Worm (Caenorhabditis elegans) whole organism, midembryonic: ENCODE measurements around the gene C04C11.25.

Source experiments
- T22C8.4 ChIP-seq: fragments of 200-800 bp; sonication (Bioruptor generic); IDR thresholded peaks from 2 replicates; pipeline ENCODE4 v1.3.6; 2022; ENCODE audit warnings: missing genetic modification characterization, missing compliant biosample characterization
- cog-1 ChIP-seq: sonication (generic microtip); optimal IDR thresholded peaks from 2 replicates; lab custom pipeline; 2016; ENCODE audit warnings: missing genetic modification characterization, missing compliant biosample characterization
- flt-1 ChIP-seq: fragments of 200-800 bp; sonication (Bioruptor generic); IDR thresholded peaks from 2 replicates; pipeline ENCODE4 v1.3.6; 2022; ENCODE audit warnings: missing genetic modification characterization, missing compliant biosample characterization
- klf-2 ChIP-seq: fragments of 200-800 bp; sonication (Bioruptor generic); conservative IDR thresholded peaks from 2 replicates; pipeline ENCODE4 v1.3.6; 2022; ENCODE audit warnings: missing genetic modification reagents, missing genetic modification characterization, missing compliant biosample characterization
- med-1 ChIP-seq: sonication (generic microtip); optimal IDR thresholded peaks from 2 replicates; lab custom pipeline; 2017; ENCODE audit warnings: missing genetic modification characterization, mild to moderate bottlenecking, missing compliant biosample characterization, antibody characterized with exemption, missing genetic modification reagents; ENCODE audit not compliant: insufficient read depth
- ref-1 ChIP-seq: fragments of 200-800 bp; sonication (Bioruptor generic); conservative IDR thresholded peaks from 2 replicates; pipeline ENCODE4 v1.3.6; 2022; ENCODE audit warnings: missing genetic modification reagents, missing genetic modification characterization, missing compliant biosample characterization
- tab-1 ChIP-seq: fragments of 200-800 bp; sonication (Bioruptor generic); IDR thresholded peaks from 2 replicates; pipeline ENCODE4 v1.3.6; 2022; ENCODE audit warnings: missing genetic modification characterization, missing compliant biosample characterization
- ztf-23 ChIP-seq: fragments of 200-800 bp; sonication (Bioruptor generic); IDR thresholded peaks from 2 replicates; pipeline ENCODE4 v1.3.6; 2022; ENCODE audit warnings: missing genetic modification reagents, missing genetic modification characterization, missing compliant biosample characterization
- ztf-29 ChIP-seq: fragments of 200-800 bp; sonication (Bioruptor generic); IDR thresholded peaks from 2 replicates; pipeline ENCODE4 v1.3.6; 2022; ENCODE audit warnings: missing genetic modification reagents, missing genetic modification characterization, missing compliant biosample characterization

C04C11.25 gene

DNA sequence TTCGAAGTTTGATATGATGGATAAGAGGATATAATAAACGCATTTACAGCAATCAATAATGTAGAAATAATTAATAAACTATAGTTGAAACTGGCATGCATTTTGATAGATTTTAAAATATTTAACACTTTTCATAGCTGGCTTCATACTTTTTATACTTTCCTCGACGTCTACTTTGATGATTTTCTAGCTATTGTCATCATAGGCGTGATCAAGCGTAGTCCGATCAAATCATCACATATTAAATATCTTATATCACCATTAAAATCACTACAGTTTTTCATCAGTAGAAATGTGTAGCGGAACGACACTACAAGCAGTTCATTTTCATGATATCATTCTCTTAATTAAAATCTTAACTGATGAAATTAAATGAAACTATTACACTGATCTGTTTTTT is at the start of gene C04C11.25:
Gene C04C11.25, minus strand, starts transcription at position 101 of the 400 bp plus-strand sequence.
- TF ChIP-seq ztf-23 (GFP tag; lab: Robert Waterston, UW) = no peak

DNA sequence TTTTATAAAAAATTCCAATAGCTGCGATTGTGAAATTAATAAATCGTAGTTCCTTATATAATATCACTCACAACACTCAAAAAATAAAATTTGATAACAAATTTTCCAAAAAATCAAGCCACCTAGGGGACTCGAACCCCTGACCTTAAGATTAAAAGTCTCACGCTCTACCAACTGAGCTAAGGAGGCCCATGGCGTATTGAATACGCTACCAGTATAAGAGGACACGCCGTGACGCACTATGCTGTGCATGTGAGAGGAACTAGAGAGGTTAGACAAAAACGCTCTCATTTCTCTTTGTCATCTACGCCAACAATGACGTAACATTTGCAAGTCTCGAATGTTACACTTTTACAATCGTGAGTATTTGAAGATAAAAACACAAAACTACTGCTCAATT is 48.6 kb upstream of the C04C11.25 start:
- TF ChIP-seq med-1 (GFP tag; lab: Kevin White, UChicago) = peak; percentile 84
- peak; percentile 96 for TF ChIP-seq klf-2 (GFP tag; lab: Robert Waterston, UW)
- peak; percentile 99 for TF ChIP-seq flt-1
- peak; percentile 97 for TF ChIP-seq ref-1
- TF ChIP-seq ztf-23 (GFP tag; lab: Robert Waterston, UW) = peak; percentile 96
- TF ChIP-seq ztf-29 (GFP tag; lab: Robert Waterston, UW) = peak; percentile 97
- TF ChIP-seq tab-1 (GFP tag; lab: Robert Waterston, UW) = peak; percentile 98
- TF ChIP-seq T22C8.4 = peak; percentile 96
- TF ChIP-seq cog-1 (tag; lab: Kevin White, UChicago) = peak; percentile 88

DNA sequence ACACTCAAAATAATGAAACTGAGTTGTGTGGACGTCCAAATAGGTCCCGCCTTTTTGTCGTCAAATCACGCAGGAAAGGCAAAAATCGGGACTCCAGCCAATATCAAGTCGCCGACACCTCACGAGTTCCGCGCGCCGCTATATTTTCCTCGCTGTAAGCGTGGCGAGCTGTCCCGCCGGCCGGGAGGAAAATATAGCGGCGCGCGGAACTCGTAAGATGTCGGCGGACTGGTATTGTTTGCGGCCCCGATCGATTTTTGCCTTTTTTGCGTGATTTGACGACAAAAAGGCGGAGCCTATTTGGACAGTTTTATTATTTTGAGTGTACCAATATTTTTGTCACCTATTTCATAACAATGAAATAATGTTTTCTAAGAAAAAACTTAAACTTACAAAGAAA is 47.5 kb upstream of the C04C11.25 start:
- no peak for TF ChIP-seq klf-2 (GFP tag; lab: Robert Waterston, UW)
- no peak for TF ChIP-seq ztf-29 (GFP tag; lab: Robert Waterston, UW)
- no peak for TF ChIP-seq cog-1 (tag; lab: Kevin White, UChicago)
- TF ChIP-seq tab-1 (GFP tag; lab: Robert Waterston, UW) = no peak
- TF ChIP-seq ref-1 = no peak
- TF ChIP-seq ztf-23 (GFP tag; lab: Robert Waterston, UW) = no peak
- no peak for TF ChIP-seq T22C8.4
- TF ChIP-seq flt-1 = no peak
- no peak for TF ChIP-seq med-1 (GFP tag; lab: Kevin White, UChicago)

DNA sequence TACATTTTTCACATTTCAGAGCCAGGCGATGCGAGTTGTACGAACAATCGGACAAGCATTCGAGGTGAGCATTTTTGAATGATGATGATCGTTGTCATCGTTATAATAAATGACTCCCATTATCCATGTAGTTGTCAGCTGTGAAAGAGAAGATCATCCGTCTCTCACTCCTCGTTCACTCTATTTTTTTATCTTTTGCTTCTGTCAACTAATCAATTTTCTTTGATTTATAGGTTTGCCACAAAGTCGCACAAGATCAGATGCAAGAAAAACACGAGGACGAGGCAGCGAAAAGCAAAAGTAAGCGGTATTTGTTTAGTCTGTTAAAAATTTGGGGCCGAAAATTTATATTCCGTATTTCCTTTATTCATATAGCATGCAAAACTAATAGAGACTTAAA is 41.3 kb upstream of the C04C11.25 start:
- TF ChIP-seq klf-2 (GFP tag; lab: Robert Waterston, UW) (no peak), ztf-29 (GFP tag; lab: Robert Waterston, UW) (no peak), tab-1 (GFP tag; lab: Robert Waterston, UW) (no peak), cog-1 (tag; lab: Kevin White, UChicago) (no peak), med-1 (GFP tag; lab: Kevin White, UChicago) (no peak), T22C8.4 (no peak), flt-1 (no peak), ztf-23 (GFP tag; lab: Robert Waterston, UW) (no peak), ref-1 (no peak)

DNA sequence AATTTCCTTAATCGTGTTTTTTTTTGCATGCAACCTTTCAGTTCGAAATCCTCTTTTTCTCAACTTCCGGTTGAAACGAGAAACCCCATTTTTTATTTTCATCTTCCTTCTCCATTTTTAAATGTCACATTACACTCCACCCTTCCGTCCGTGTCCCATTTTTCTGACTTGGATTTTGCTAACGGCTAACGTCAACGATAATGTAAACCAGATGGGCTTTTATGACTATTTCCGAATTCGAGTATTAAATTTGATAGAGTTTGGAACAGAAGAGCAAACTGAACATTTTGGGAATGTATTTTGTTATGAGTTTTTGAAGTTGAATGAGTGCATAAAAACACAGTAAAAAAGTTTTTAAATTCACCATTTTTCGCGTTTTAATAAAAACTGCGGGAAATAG is 40.4 kb upstream of the C04C11.25 start:
- TF ChIP-seq flt-1 (no peak), tab-1 (GFP tag; lab: Robert Waterston, UW) (no peak), ref-1 (no peak), T22C8.4 (no peak)

DNA sequence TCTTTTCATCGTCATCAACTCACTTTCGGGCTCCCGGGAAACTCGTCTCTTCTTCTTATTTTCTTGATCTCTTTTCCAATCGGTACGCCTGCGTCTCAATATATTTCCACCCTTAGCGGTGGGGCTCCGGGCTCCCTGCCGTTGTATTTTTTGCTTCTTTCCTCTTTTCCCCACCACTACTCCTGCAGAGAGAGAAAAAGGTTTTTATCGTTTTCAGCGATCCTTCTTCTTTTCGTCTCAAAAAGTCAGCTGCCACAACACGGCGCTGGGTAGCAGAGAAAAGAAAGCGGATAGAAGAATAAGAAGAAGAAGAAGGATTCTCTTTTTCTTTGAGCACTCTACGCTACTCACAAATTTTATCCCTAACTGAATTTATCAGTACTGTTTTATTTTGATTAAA is 39.5 kb upstream of the C04C11.25 start:
- TF ChIP-seq klf-2 (GFP tag; lab: Robert Waterston, UW) (no peak), cog-1 (tag; lab: Kevin White, UChicago) (no peak), T22C8.4 (no peak), ztf-23 (GFP tag; lab: Robert Waterston, UW) (0 out of 2 replicates have a peak, but pooled peaks have one; percentile 11)

DNA sequence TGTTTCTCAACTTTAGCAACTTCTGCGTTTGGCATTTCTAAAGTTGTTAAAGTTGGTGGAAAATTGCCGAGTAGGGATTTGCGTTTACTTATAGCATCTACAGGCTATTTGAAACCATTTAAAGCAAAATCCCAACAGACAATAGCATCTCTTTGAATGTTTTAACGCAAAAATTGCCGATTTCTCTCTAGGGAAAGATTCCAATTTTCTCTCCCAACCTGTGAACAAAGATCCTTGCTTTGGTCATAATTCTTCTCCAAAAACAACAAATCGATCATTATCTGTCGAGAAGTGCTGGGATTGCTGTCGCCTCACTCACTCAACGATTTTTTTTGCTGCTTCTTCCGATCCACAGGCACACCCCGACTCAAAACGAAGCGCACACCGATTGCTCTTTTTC is 38.5 kb upstream of the C04C11.25 start:
- TF ChIP-seq klf-2 (GFP tag; lab: Robert Waterston, UW) (no peak), med-1 (GFP tag; lab: Kevin White, UChicago) (no peak), flt-1 (no peak), cog-1 (tag; lab: Kevin White, UChicago) (no peak), ztf-23 (GFP tag; lab: Robert Waterston, UW) (no peak), ref-1 (no peak), tab-1 (GFP tag; lab: Robert Waterston, UW) (no peak), ztf-29 (GFP tag; lab: Robert Waterston, UW) (no peak), T22C8.4 (no peak)

DNA sequence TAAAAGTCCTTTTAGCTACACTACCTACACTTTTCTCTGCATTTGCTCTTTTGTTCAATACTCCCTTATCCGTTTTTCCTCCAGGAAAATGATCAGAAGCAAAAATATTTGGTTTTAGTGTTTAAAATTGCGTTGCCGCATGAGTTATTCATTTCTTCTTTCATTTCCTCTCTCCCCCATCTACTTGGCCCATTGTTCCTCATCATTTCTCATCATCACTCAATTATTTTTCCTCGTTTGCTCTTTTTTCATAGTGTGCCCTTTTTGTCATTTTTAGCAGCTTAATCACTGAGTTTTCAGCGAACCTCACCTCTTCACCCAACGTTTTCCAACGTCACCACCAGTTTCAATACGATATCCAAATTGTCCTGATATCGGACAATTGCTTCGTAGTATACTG is 34.0 kb upstream of the C04C11.25 start, which contains the start of gene dyc-1:
Gene dyc-1, plus strand, starts transcription at position 301 of the 400 bp plus-strand sequence.
- TF ChIP-seq ztf-23 (GFP tag; lab: Robert Waterston, UW) (0 out of 2 replicates have a peak, but pooled peaks have one; percentile 18), flt-1 (no peak), ref-1 (no peak), tab-1 (GFP tag; lab: Robert Waterston, UW) (no peak), T22C8.4 (no peak), med-1 (GFP tag; lab: Kevin White, UChicago) (no peak), cog-1 (tag; lab: Kevin White, UChicago) (no peak)

DNA sequence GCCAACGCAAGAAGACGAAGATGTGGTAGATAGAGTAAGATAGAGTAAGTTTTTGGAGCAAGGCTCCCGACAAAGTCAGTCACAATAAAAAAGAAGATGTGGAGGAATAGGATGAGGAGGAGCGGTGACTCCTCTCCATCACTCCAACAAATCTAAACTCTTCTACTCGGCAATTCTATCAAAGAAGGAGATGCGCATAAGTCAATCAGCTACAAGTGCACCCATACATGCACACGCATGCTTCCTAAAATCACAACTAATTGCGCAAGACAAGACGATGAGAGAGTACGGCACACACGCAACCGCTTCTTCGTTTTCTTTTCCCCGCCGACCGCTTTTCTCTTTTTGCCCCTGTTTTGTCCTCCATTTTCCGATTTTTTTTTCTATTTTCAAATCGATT is 32.3 kb upstream of the C04C11.25 start:
- TF ChIP-seq ztf-29 (GFP tag; lab: Robert Waterston, UW) (no peak), T22C8.4 (no peak), med-1 (GFP tag; lab: Kevin White, UChicago) (no peak), flt-1 (no peak), ztf-23 (GFP tag; lab: Robert Waterston, UW) (no peak), klf-2 (GFP tag; lab: Robert Waterston, UW) (no peak), cog-1 (tag; lab: Kevin White, UChicago) (no peak), tab-1 (GFP tag; lab: Robert Waterston, UW) (no peak), ref-1 (no peak)

DNA sequence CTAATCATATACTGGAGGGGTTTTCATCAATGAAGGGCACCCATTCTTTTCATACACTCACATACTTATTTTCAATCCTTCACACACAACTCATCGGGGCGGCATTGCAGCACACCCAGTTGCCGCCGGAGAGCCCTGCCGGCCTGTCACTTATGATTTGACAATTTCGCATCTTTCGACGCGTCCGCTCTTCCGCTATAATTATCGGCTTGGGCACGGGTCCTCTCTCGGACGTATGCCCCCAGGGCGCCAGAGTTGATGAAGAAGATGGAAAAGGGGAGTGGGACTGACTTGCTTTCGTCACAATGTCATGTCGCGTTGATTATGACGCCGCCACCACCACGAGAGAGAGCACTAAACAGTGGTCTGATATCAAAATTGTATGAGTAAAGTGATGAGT is 29.1 kb upstream of the C04C11.25 start:
- TF ChIP-seq klf-2 (GFP tag; lab: Robert Waterston, UW) = no peak
- TF ChIP-seq tab-1 (GFP tag; lab: Robert Waterston, UW) = no peak
- TF ChIP-seq ref-1 = no peak
- no peak for TF ChIP-seq flt-1
- no peak for TF ChIP-seq T22C8.4

DNA sequence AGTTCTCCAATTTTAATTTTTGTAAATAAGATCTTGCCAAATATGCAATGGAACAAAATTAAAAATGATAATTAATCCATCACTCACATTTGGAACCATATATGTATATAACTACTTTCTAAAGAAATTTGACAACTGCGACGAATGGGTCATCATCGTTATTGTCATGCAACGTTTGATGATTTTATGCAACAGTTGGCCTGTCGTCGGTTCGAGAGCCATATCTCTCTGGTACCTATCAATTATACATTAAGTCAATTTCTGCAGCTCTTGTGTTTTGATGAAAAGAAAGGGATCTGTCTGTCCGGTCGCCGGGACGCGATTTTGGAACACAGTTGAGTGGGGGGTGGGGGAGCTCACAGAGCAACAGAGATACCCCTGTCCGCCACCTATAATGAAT is 24.0 kb upstream of the C04C11.25 start:
- TF ChIP-seq klf-2 (GFP tag; lab: Robert Waterston, UW) (no peak), med-1 (GFP tag; lab: Kevin White, UChicago) (no peak), ztf-29 (GFP tag; lab: Robert Waterston, UW) (no peak), flt-1 (no peak), cog-1 (tag; lab: Kevin White, UChicago) (no peak), ref-1 (no peak), ztf-23 (GFP tag; lab: Robert Waterston, UW) (no peak), T22C8.4 (no peak), tab-1 (GFP tag; lab: Robert Waterston, UW) (no peak)
